Worm (Caenorhabditis elegans) whole organism, L1 larva: ENCODE measurements around the gene myrf-2.
A peak's percentile ranks its signal among the peaks of the same experiment; 100 is the strongest.

ENCODE experiments used
- C16A3.4 ChIP-seq: fragments of 150-350 bp; optimal IDR thresholded peaks from 2 replicates; lab custom pipeline; 2014; ENCODE audit warnings: missing biosample characterization, missing genetic modification characterization
- aha-1 ChIP-seq: fragments of 150-350 bp; optimal IDR thresholded peaks from 2 replicates; lab custom pipeline; 2014; ENCODE audit warnings: missing biosample characterization, missing genetic modification characterization
- aly-2 ChIP-seq: fragments of 150-350 bp; optimal IDR thresholded peaks from 2 replicates; lab custom pipeline; 2014; ENCODE audit warnings: missing biosample characterization, missing genetic modification characterization
- blmp-1 ChIP-seq: fragments of 150-350 bp; optimal IDR thresholded peaks from 2 replicates; lab custom pipeline; 2014; ENCODE audit warnings: missing biosample characterization, missing genetic modification characterization
- ceh-8 ChIP-seq: fragments of 200-800 bp; sonication (Bioruptor generic); optimal IDR thresholded peaks from 2 replicates; lab custom pipeline; 2018; ENCODE audit warnings: mild to moderate bottlenecking, missing genetic modification characterization, moderate library complexity, missing compliant biosample characterization
- ceh-90 ChIP-seq: sonication (generic microtip); optimal IDR thresholded peaks from 2 replicates; lab custom pipeline; 2016; ENCODE audit warnings: missing genetic modification characterization, missing compliant biosample characterization
- dpl-1 ChIP-seq, 3 experiments: fragments of 150-350 bp in 2 of 3; sonication (generic microtip) in 1 of 3; optimal IDR thresholded peaks; 2 replicates each; lab custom pipeline; 2014 to 2017; ENCODE audit warnings: missing biosample characterization in 3 of 3, missing genetic modification characterization in 3 of 3, missing genetic modification reagents in 3 of 3
- dsc-1 ChIP-seq: sonication (generic microtip); optimal IDR thresholded peaks from 2 replicates; lab custom pipeline; 2016; ENCODE audit warnings: mild to moderate bottlenecking, missing genetic modification characterization, missing compliant biosample characterization
- efl-3 ChIP-seq: fragments of 200-800 bp; sonication (Bioruptor generic); optimal IDR thresholded peaks from 2 replicates; lab custom pipeline; 2018; ENCODE audit warnings: mild to moderate bottlenecking, missing genetic modification characterization, missing compliant biosample characterization
- egl-13 ChIP-seq: sonication (generic microtip); optimal IDR thresholded peaks from 2 replicates; lab custom pipeline; 2016; ENCODE audit warnings: missing genotype, missing genetic modification reagents, missing genetic modification characterization, missing compliant biosample characterization
- egl-27 ChIP-seq, 2 experiments: fragments of 150-350 bp in 1 of 2; sonication (generic microtip); optimal IDR thresholded peaks; 3 replicates each; lab custom pipeline; 2017 to 2018; ENCODE audit warnings: missing biosample characterization in 2 of 2, missing genetic modification characterization in 2 of 2, missing genetic modification reagents in 2 of 2
- elt-2 ChIP-seq: sonication (generic microtip); optimal IDR thresholded peaks from 2 replicates; lab custom pipeline; 2016; ENCODE audit warnings: missing genetic modification characterization, mild to moderate bottlenecking, inconsistent platforms, missing compliant biosample characterization, missing genetic modification reagents
- fkh-10 ChIP-seq: sonication (generic microtip); optimal IDR thresholded peaks from 2 replicates; lab custom pipeline; 2017; ENCODE audit warnings: missing biosample characterization, missing genetic modification reagents, missing genetic modification characterization
- fkh-4 ChIP-seq: sonication (generic microtip); optimal IDR thresholded peaks from 2 replicates; lab custom pipeline; 2016; ENCODE audit warnings: missing compliant biosample characterization, missing genetic modification characterization, borderline replicate concordance
- grh-1 ChIP-seq: fragments of 200-800 bp; sonication (Bioruptor generic); IDR thresholded peaks from 2 replicates; pipeline ENCODE4 v1.3.6; 2022; ENCODE audit warnings: missing genetic modification reagents, missing genetic modification characterization, missing compliant biosample characterization
- hlh-17 ChIP-seq: fragments of 200-800 bp; sonication (Bioruptor generic); optimal IDR thresholded peaks from 2 replicates; lab custom pipeline; 2018; ENCODE audit warnings: missing genetic modification characterization, mild to moderate bottlenecking, missing compliant biosample characterization, moderate library complexity, borderline replicate concordance
- hpl-2 ChIP-seq: fragments of 150-350 bp; optimal IDR thresholded peaks from 2 replicates; lab custom pipeline; 2014; ENCODE audit warnings: missing biosample characterization, missing genetic modification reagents, missing genetic modification characterization
- irx-1 ChIP-seq: sonication (generic microtip); optimal IDR thresholded peaks from 2 replicates; lab custom pipeline; 2016; ENCODE audit warnings: missing genetic modification characterization, missing compliant biosample characterization
- isw-1 ChIP-seq: fragments of 200-800 bp; sonication (Bioruptor generic); IDR thresholded peaks from 2 replicates; pipeline ENCODE4 v1.3.6; 2022; ENCODE audit warnings: missing genetic modification characterization, missing compliant biosample characterization
- lin-14 ChIP-seq: fragments of 200-800 bp; sonication (Bioruptor generic); optimal IDR thresholded peaks from 2 replicates; lab custom pipeline; 2018; ENCODE audit warnings: mild to moderate bottlenecking, missing genetic modification characterization, moderate library complexity, missing compliant biosample characterization
- lin-15B ChIP-seq: fragments of 150-350 bp; sonication (generic microtip); optimal IDR thresholded peaks from 3 replicates; lab custom pipeline; 2014; ENCODE audit warnings: missing biosample characterization, missing genetic modification characterization
- lin-39 ChIP-seq: fragments of 150-350 bp; optimal IDR thresholded peaks from 2 replicates; lab custom pipeline; 2014; ENCODE audit warnings: missing biosample characterization, missing genetic modification reagents, missing genetic modification characterization
- lir-3 ChIP-seq: sonication (generic microtip); optimal IDR thresholded peaks from 2 replicates; lab custom pipeline; 2016; ENCODE audit warnings: mild to moderate bottlenecking, missing genetic modification characterization, moderate library complexity, missing compliant biosample characterization; ENCODE audit not compliant: poor library complexity
- lsy-2 ChIP-seq, 2 experiments: fragments of 150-350 bp; optimal IDR thresholded peaks; 2 replicates each; lab custom pipeline; 2014; ENCODE audit warnings: missing biosample characterization in 2 of 2, missing genetic modification characterization in 2 of 2
- mab-9 ChIP-seq: fragments of 200-800 bp; sonication (Bioruptor generic); IDR thresholded peaks from 2 replicates; pipeline ENCODE4 v1.3.6; 2022; ENCODE audit warnings: missing genetic modification reagents, missing genetic modification characterization, missing compliant biosample characterization
- mef-2 ChIP-seq: fragments of 150-350 bp; optimal IDR thresholded peaks from 2 replicates; lab custom pipeline; 2014; ENCODE audit warnings: missing biosample characterization, missing genetic modification characterization
- mep-1 ChIP-seq: fragments of 150-350 bp; optimal IDR thresholded peaks from 2 replicates; lab custom pipeline; 2014; ENCODE audit warnings: missing biosample characterization, missing genetic modification characterization
- nhr-20 ChIP-seq: sonication (generic microtip); optimal IDR thresholded peaks from 2 replicates; lab custom pipeline; 2016; ENCODE audit warnings: mild to moderate bottlenecking, missing genetic modification characterization, missing compliant biosample characterization
- nhr-28 ChIP-seq: fragments of 150-350 bp; optimal IDR thresholded peaks from 2 replicates; lab custom pipeline; 2014; ENCODE audit warnings: missing biosample characterization, missing genetic modification characterization
- nhr-71 ChIP-seq: sonication (generic microtip); optimal IDR thresholded peaks from 2 replicates; lab custom pipeline; 2016; ENCODE audit warnings: mild to moderate bottlenecking, missing genetic modification characterization, moderate library complexity, missing compliant biosample characterization
- nhr-76 ChIP-seq: sonication (generic microtip); optimal IDR thresholded peaks from 2 replicates; lab custom pipeline; 2017; ENCODE audit warnings: missing biosample characterization, missing genetic modification characterization
- pag-3 ChIP-seq: sonication (generic microtip); optimal IDR thresholded peaks from 2 replicates; lab custom pipeline; 2017; ENCODE audit warnings: missing genetic modification characterization, mild to moderate bottlenecking, missing compliant biosample characterization, antibody characterized with exemption, borderline replicate concordance; ENCODE audit not compliant: insufficient read depth
- pqm-1 ChIP-seq: sonication (generic microtip); optimal IDR thresholded peaks from 3 replicates; lab custom pipeline; 2017; ENCODE audit warnings: missing biosample characterization, missing genetic modification characterization
- rnt-1 ChIP-seq: sonication (generic microtip); optimal IDR thresholded peaks from 2 replicates; lab custom pipeline; 2016; ENCODE audit warnings: mild to moderate bottlenecking, missing genetic modification characterization, moderate library complexity, missing compliant biosample characterization
- skn-1 ChIP-seq: fragments of 150-350 bp; optimal IDR thresholded peaks from 2 replicates; lab custom pipeline; 2014; ENCODE audit warnings: missing biosample characterization, missing genetic modification characterization
- tbx-2 ChIP-seq: sonication (generic microtip); optimal IDR thresholded peaks from 2 replicates; lab custom pipeline; 2016; ENCODE audit warnings: missing genetic modification characterization, missing compliant biosample characterization
- tlp-1 ChIP-seq: fragments of 150-350 bp; optimal IDR thresholded peaks from 2 replicates; lab custom pipeline; 2014; ENCODE audit warnings: missing biosample characterization, missing genetic modification characterization
- unc-30 ChIP-seq: sonication (generic microtip); optimal IDR thresholded peaks from 2 replicates; lab custom pipeline; 2017; ENCODE audit warnings: missing biosample characterization, missing genetic modification characterization
- unc-62 ChIP-seq: fragments of 150-350 bp; optimal IDR thresholded peaks from 2 replicates; lab custom pipeline; 2014; ENCODE audit warnings: missing biosample characterization, missing genetic modification reagents, missing genetic modification characterization
- unc-86 ChIP-seq: sonication (generic microtip); optimal IDR thresholded peaks from 2 replicates; lab custom pipeline; 2016; ENCODE audit warnings: missing genetic modification characterization, missing compliant biosample characterization
- vab-15 ChIP-seq: sonication (generic microtip); optimal IDR thresholded peaks from 2 replicates; lab custom pipeline; 2017; ENCODE audit warnings: missing genotype, mild to moderate bottlenecking, missing genetic modification characterization, missing compliant biosample characterization
- zip-4 ChIP-seq: fragments of 200-800 bp; sonication (Bioruptor generic); optimal IDR thresholded peaks from 2 replicates; lab custom pipeline; 2018; ENCODE audit warnings: mild to moderate bottlenecking, missing genetic modification characterization, moderate library complexity, missing compliant biosample characterization
- ztf-11 ChIP-seq, 2 experiments: sonication (generic microtip); optimal IDR thresholded peaks; 2 replicates each; lab custom pipeline; 2016 to 2017; ENCODE audit warnings: missing genetic modification characterization in 2 of 2, missing biosample characterization in 1 of 2, missing compliant biosample characterization in 1 of 2

The myrf-2 gene

ce11 chrX:10167005-10167404 lies 27.2 kb downstream of the myrf-2 start, which contains the start of gene rnp-9:
TSS of gene rnp-9 (plus strand) at chrX:10167305.
- TF ChIP-seq dsc-1 (peak; percentile 35), unc-30 (no peak)

ce11 chrX:10163212-10163611 lies 31.0 kb downstream of the myrf-2 start:
- TF ChIP-seq nhr-20 (tag; lab: Kevin White, UChicago) (no peak), unc-62 (no peak), ceh-8 (peak; percentile 78), zip-4 (no peak), tlp-1 (tag; lab: Kevin White, UChicago) (no peak), vab-15 (tag; lab: Kevin White, UChicago) (no peak), lin-14 (GFP tag; lab: Kevin White, UChicago) (peak; percentile 33)
- TF ChIP-seq, all 84 proteins: peak for 2

- TF ChIP-seq efl-3 (GFP tag; lab: Kevin White, UChicago) (no peak), lin-15B (tag; lab: Kevin White, UChicago) (no peak), irx-1 (tag; lab: Kevin White, UChicago) (no peak), lir-3 (tag; lab: Kevin White, UChicago) (no peak), hlh-17 (GFP tag; lab: Kevin White, UChicago) (no peak), grh-1 (GFP tag; lab: Robert Waterston, UW) (no peak), isw-1 (GFP tag; lab: Robert Waterston, UW) (no peak), C16A3.4 (no peak), aha-1 (no peak), hpl-2 (GFP tag; lab: Kevin White, UChicago) (no peak), unc-30 (no peak), unc-86 (tag; lab: Kevin White, UChicago) (no peak), dpl-1 (GFP tag; optimal IDR thresholded peaks at IDR 0.05; lab: Kevin White, UChicago) (no peak), dsc-1 (no peak), lin-14 (GFP tag; lab: Kevin White, UChicago) (no peak), egl-13 (tag; lab: Kevin White, UChicago) (no peak), lsy-2 (tag; optimal IDR thresholded peaks at IDR 0.05; lab: Kevin White, UChicago) (no peak), fkh-10 (no peak)
These were observed 31.7 kb downstream of the myrf-2 start for ce11 chrX:10162476-10162875.

ce11 chrX:10160097-10160677 lies 34.0 kb downstream of the myrf-2 start, which contains the start of gene F09B9.4:
TSS of gene F09B9.4 (plus strand) at chrX:10160627.
- TF ChIP-seq mep-1 (tag; lab: Kevin White, UChicago) (no peak), lin-39 (tag; lab: Kevin White, UChicago) (peak; percentile 10), rnt-1 (tag; lab: Kevin White, UChicago) (peak; percentile 65), pag-3 (tag; lab: Kevin White, UChicago) (no peak), lin-14 (GFP tag; lab: Kevin White, UChicago) (peak; percentile 59), nhr-71 (peak; percentile 23)

ce11 chrX:10158716-10159115 lies 35.5 kb downstream of the myrf-2 start, which contains the start of gene erd-2.1:
TSS of gene erd-2.1 (minus strand) at chrX:10158829.
- TF ChIP-seq vab-15 (tag; lab: Kevin White, UChicago) (peak; percentile 37), zip-4 (no peak), elt-2 (tag; lab: Kevin White, UChicago) (no peak), blmp-1 (peak; percentile 55), dsc-1 (peak; percentile 40), pqm-1 (tag; lab: Kevin White, UChicago) (no peak), tbx-2 (tag; lab: Kevin White, UChicago) (peak; percentile 66), nhr-28 (no peak), ztf-11 (tag; optimal IDR thresholded peaks at IDR 0.05; lab: Kevin White, UChicago) (no peak), fkh-4 (tag; lab: Kevin White, UChicago) (no peak), nhr-76 (tag; lab: Kevin White, UChicago) (no peak), egl-27 (tag; optimal IDR thresholded peaks at IDR 0.05; lab: Kevin White, UChicago) (peak in 1 of 2 experiments; percentile 42), efl-3 (GFP tag; lab: Kevin White, UChicago) (no peak), ceh-90 (no peak), hlh-17 (GFP tag; lab: Kevin White, UChicago) (no peak), mef-2 (peak; percentile 7), aly-2 (tag; lab: Kevin White, UChicago) (no peak), mab-9 (GFP tag; lab: Robert Waterston, UW) (no peak), skn-1 (tag; lab: Kevin White, UChicago) (no peak), ceh-8 (no peak), lin-39 (tag; lab: Kevin White, UChicago) (no peak), dpl-1 (GFP tag; optimal IDR thresholded peaks at IDR 0.05; lab: Kevin White, UChicago) (peak in 2 of 3 experiments; percentile 22 to 25)
